ENCODE assay signal across 1 fruit fly cellular context in the genomic region with DNA sequence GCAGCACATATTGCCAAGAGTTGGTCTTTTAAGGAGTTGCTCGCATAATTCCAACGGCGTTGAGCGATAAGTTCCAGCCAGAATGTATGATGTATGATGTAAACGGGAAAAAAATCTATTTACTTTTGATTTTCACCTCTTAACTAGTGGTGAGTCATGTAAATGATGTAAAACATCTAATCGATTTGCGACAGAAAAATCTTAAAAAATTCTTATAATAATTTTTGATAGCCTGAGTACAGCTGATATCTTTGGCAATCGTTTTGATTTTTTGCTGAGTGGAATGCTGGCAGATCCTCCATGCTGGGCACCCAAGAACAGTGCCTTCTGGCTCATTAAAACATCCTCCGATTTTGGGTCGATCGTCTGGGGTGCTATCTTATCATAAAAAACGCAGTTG.
TF ChIP-seq lines count a peak whose summit lies in the region.

No protein-coding gene starts in this region.

TF ChIP-seq in whole organism, prepupa, 60 proteins besides CTCF, POLR2A, EP300 and RAD21 (continued from another document):
- TF ChIP-seq CG11294 (GFP tag; IDR thresholded peaks at IDR 0.05; lab: Robert Waterston, UW): no peak
- TF ChIP-seq Sox14 (GFP tag; optimal IDR thresholded peaks at IDR 0.05; lab: Kevin White, UChicago): peak; percentile 8
- no peak for TF ChIP-seq CG10631 (GFP tag; optimal IDR thresholded peaks at IDR 0.05; lab: Kevin White, UChicago)
- TF ChIP-seq salr (GFP tag; optimal IDR thresholded peaks at IDR 0.05; lab: Kevin White, UChicago): no peak
- TF ChIP-seq spab (GFP tag; optimal IDR thresholded peaks at IDR 0.05; lab: Kevin White, UChicago): no peak
- no peak for TF ChIP-seq dac (GFP tag; optimal IDR thresholded peaks at IDR 0.05; lab: Kevin White, UChicago)
- TF ChIP-seq CG6854 (GFP tag; optimal IDR thresholded peaks at IDR 0.05; lab: Kevin White, UChicago): no peak
- TF ChIP-seq Hr39 (GFP tag; optimal IDR thresholded peaks at IDR 0.05; lab: Kevin White, UChicago): peak; percentile 36
- peak; percentile 11 for TF ChIP-seq pdm3 (GFP tag; optimal IDR thresholded peaks at IDR 0.05; lab: Kevin White, UChicago)
- TF ChIP-seq CG8119 (GFP tag; IDR thresholded peaks at IDR 0.05; lab: Robert Waterston, UW): no peak
- TF ChIP-seq CG6163 (GFP tag; IDR thresholded peaks at IDR 0.05; lab: Robert Waterston, UW): no peak
- no peak for TF ChIP-seq ss (GFP tag; optimal IDR thresholded peaks at IDR 0.05; lab: Kevin White, UChicago)
- TF ChIP-seq CG31627 (GFP tag; optimal IDR thresholded peaks at IDR 0.05; lab: Kevin White, UChicago): peak; percentile 38
- no peak for TF ChIP-seq CG32006 (GFP tag; optimal IDR thresholded peaks at IDR 0.05; lab: Kevin White, UChicago)
- no peak for TF ChIP-seq OdsH (GFP tag; optimal IDR thresholded peaks at IDR 0.05; lab: Kevin White, UChicago)
- TF ChIP-seq Ets96B (tag; optimal IDR thresholded peaks at IDR 0.05; lab: Kevin White, UChicago): peak; percentile 25
- no peak for TF ChIP-seq CG9139 (GFP tag; optimal IDR thresholded peaks at IDR 0.05; lab: Kevin White, UChicago)
- TF ChIP-seq fd59A (GFP tag; optimal IDR thresholded peaks at IDR 0.05; lab: Kevin White, UChicago): no peak
- peak; percentile 14 for TF ChIP-seq CG3919 (GFP tag; optimal IDR thresholded peaks at IDR 0.05; lab: Kevin White, UChicago)
- TF ChIP-seq CG34406 (GFP tag; optimal IDR thresholded peaks at IDR 0.05; lab: Kevin White, UChicago): no peak
- TF ChIP-seq svp (GFP tag; lab: Kevin White, UChicago): peak; percentile 72
- no peak for TF ChIP-seq dsx (GFP tag; optimal IDR thresholded peaks at IDR 0.05; lab: Kevin White, UChicago; ENCODE audit: poor library complexity, severe bottlenecking)
- no peak for TF ChIP-seq eg (GFP tag; IDR thresholded peaks at IDR 0.05; lab: Robert Waterston, UW)
- TF ChIP-seq CG11762 (GFP tag; optimal IDR thresholded peaks at IDR 0.05; lab: Kevin White, UChicago; ENCODE audit: insufficient read depth): no peak
- no peak for TF ChIP-seq Blimp-1 (GFP tag; optimal IDR thresholded peaks at IDR 0.05; lab: Kevin White, UChicago)
- TF ChIP-seq esn (GFP tag; optimal IDR thresholded peaks at IDR 0.05; lab: Kevin White, UChicago): peak; percentile 53
- TF ChIP-seq Met (GFP tag; optimal IDR thresholded peaks at IDR 0.05; lab: Kevin White, UChicago): peak; percentile 54
- no peak for TF ChIP-seq CG3032 (tag; optimal IDR thresholded peaks at IDR 0.05; lab: Kevin White, UChicago)
- no peak for TF ChIP-seq CG8632 (GFP tag; optimal IDR thresholded peaks at IDR 0.05; lab: Kevin White, UChicago)
